Fruit fly (Drosophila melanogaster) whole organism, prepupa: ENCODE measurements around the gene ebd1.

Experiments used
- CG16779 ChIP-seq: fragments of 200-800 bp; sonication (Bioruptor generic); optimal IDR thresholded peaks from 3 replicates; lab custom pipeline; 2017; ENCODE audit warnings: missing biosample characterization, mild to moderate bottlenecking, missing genetic modification characterization
- CG32006 ChIP-seq: fragments of 200-800 bp; sonication (Bioruptor generic); optimal IDR thresholded peaks from 3 replicates; lab custom pipeline; 2017; ENCODE audit warnings: missing biosample characterization, mild to moderate bottlenecking, missing genetic modification characterization
- CG34406 ChIP-seq: fragments of 200-800 bp; sonication (Bioruptor generic); optimal IDR thresholded peaks from 3 replicates; lab custom pipeline; 2016; ENCODE audit warnings: missing biosample characterization, missing genetic modification characterization
- CG6854 ChIP-seq: fragments of 200-800 bp; sonication (Bioruptor generic); optimal IDR thresholded peaks from 2 replicates; lab custom pipeline; 2017; ENCODE audit warnings: missing biosample characterization, mild to moderate bottlenecking, missing genetic modification characterization
- CG7368 ChIP-seq: fragments of 200-800 bp; sonication (Bioruptor generic); optimal IDR thresholded peaks from 3 replicates; lab custom pipeline; 2016; ENCODE audit warnings: missing biosample characterization, missing genetic modification characterization
- Eip93F ChIP-seq: fragments of 200-800 bp; sonication (Bioruptor generic); optimal IDR thresholded peaks from 2 replicates; lab custom pipeline; 2016; ENCODE audit warnings: missing biosample characterization, mild to moderate bottlenecking, missing genetic modification characterization
- Gug ChIP-seq: fragments of 200-800 bp; sonication (Bioruptor generic); IDR thresholded peaks from 2 replicates; pipeline ENCODE4 v1.3.6; 2022; ENCODE audit warnings: missing biosample characterization, missing genetic modification characterization
- Sox14 ChIP-seq: fragments of 200-800 bp; sonication (Bioruptor generic); optimal IDR thresholded peaks from 3 replicates; lab custom pipeline; 2016; ENCODE audit warnings: missing biosample characterization, missing genetic modification characterization
- achi ChIP-seq: fragments of 200-800 bp; sonication (Bioruptor generic); optimal IDR thresholded peaks from 3 replicates; lab custom pipeline; 2016; ENCODE audit warnings: missing biosample characterization, missing genetic modification characterization
- fkh ChIP-seq: fragments of 200-800 bp; sonication (Bioruptor generic); optimal IDR thresholded peaks from 3 replicates; lab custom pipeline; 2017; ENCODE audit warnings: missing biosample characterization, mild to moderate bottlenecking, missing genetic modification characterization, moderate library complexity
- net ChIP-seq: fragments of 200-800 bp; sonication (Bioruptor generic); optimal IDR thresholded peaks from 3 replicates; lab custom pipeline; 2016; ENCODE audit warnings: missing biosample characterization, missing genetic modification characterization
- pdm3 ChIP-seq: fragments of 200-800 bp; sonication (Bioruptor generic); optimal IDR thresholded peaks from 3 replicates; lab custom pipeline; 2016; ENCODE audit warnings: missing biosample characterization, missing genetic modification characterization
- spab ChIP-seq: fragments of 200-800 bp; sonication (Bioruptor generic); optimal IDR thresholded peaks from 2 replicates; lab custom pipeline; 2017; ENCODE audit warnings: missing biosample characterization, mild to moderate bottlenecking, missing genetic modification characterization, missing genetic modification reagents
- vri ChIP-seq: fragments of 200-800 bp; sonication (Bioruptor generic); optimal IDR thresholded peaks from 3 replicates; lab custom pipeline; 2016; ENCODE audit warnings: missing biosample characterization, mild to moderate bottlenecking, missing genetic modification characterization

DNA sequence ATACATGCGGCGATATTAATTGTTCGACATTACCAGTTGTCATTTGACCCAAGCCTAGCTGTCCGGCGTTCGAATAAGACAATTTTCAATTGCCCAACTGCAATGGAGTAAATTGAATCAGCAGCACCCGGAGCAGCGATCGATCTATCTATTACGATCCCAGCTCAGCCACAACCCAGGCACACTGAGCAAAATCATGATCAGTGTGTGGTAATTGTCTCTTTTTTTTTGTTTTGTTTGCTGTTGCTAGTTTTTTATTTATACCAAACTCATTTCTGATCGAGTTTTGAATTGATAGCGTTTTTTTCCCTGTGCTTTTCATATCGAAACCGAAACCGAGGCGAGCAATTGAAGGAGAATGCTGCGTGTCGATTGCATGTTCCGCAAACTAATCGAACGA lies 36.5 kb upstream of the ebd1 start:
- TF ChIP-seq CG7368 (GFP tag; lab: Kevin White, UChicago) (no peak), Gug (GFP tag; lab: Robert Waterston, UW) (peak; percentile 25; the same call in 1 of the 2 replicates), fkh (GFP tag; lab: Kevin White, UChicago) (no peak), CG6854 (GFP tag; lab: Kevin White, UChicago) (no peak), Sox14 (GFP tag; lab: Kevin White, UChicago) (no peak), spab (GFP tag; lab: Kevin White, UChicago) (no peak), vri (GFP tag; lab: Kevin White, UChicago) (no peak), net (GFP tag; lab: Kevin White, UChicago) (no peak), Eip93F (GFP tag; lab: Kevin White, UChicago) (no peak), CG16779 (tag; lab: Kevin White, UChicago) (no peak), pdm3 (GFP tag; lab: Kevin White, UChicago) (no peak), CG32006 (GFP tag; lab: Kevin White, UChicago) (no peak), CG34406 (GFP tag; lab: Kevin White, UChicago) (no peak), achi (GFP tag; lab: Kevin White, UChicago) (no peak)
